Worm (Caenorhabditis elegans) whole organism, mixed stage, embryonic: ENCODE results near the gene fbxa-141.

Source experiments
- M03D4.4 ChIP-seq: sonication (generic microtip); optimal IDR thresholded peaks from 2 replicates; lab custom pipeline; 2017; ENCODE audit warnings: mild to moderate bottlenecking, missing genetic modification characterization, missing compliant biosample characterization
- bed-3 ChIP-seq: fragments of 200-800 bp; sonication (Bioruptor generic); optimal IDR thresholded peaks from 3 replicates; lab custom pipeline; 2018; ENCODE audit warnings: mild to moderate bottlenecking, missing genetic modification characterization, moderate library complexity, missing compliant biosample characterization
- blmp-1 ChIP-seq: fragments of 150-350 bp; optimal IDR thresholded peaks from 2 replicates; lab custom pipeline; 2014; ENCODE audit warnings: missing biosample characterization, missing genetic modification characterization
- ceh-39 ChIP-seq: fragments of 150-350 bp; optimal IDR thresholded peaks from 2 replicates; lab custom pipeline; 2014; ENCODE audit warnings: missing biosample characterization, missing genetic modification characterization
- ceh-43 ChIP-seq: fragments of 200-800 bp; sonication (Bioruptor generic); optimal IDR thresholded peaks from 2 replicates; lab custom pipeline; 2018; ENCODE audit warnings: mild to moderate bottlenecking, missing genetic modification characterization, moderate library complexity, missing compliant biosample characterization
- ceh-83 ChIP-seq: fragments of 200-800 bp; sonication (Bioruptor generic); optimal IDR thresholded peaks from 2 replicates; lab custom pipeline; 2018; ENCODE audit warnings: mild to moderate bottlenecking, missing genetic modification characterization, missing compliant biosample characterization
- ces-1 ChIP-seq: fragments of 150-350 bp; optimal IDR thresholded peaks from 2 replicates; lab custom pipeline; 2014; ENCODE audit warnings: missing biosample characterization, missing genetic modification reagents, missing genetic modification characterization
- cnd-1 ChIP-seq: fragments of 200-800 bp; sonication (Bioruptor generic); optimal IDR thresholded peaks from 2 replicates; lab custom pipeline; 2018; ENCODE audit warnings: mild to moderate bottlenecking, missing genetic modification characterization, missing compliant biosample characterization
- drap-1 ChIP-seq: fragments of 200-800 bp; sonication (Bioruptor generic); optimal IDR thresholded peaks from 3 replicates; lab custom pipeline; 2018; ENCODE audit warnings: mild to moderate bottlenecking, missing genetic modification characterization, missing compliant biosample characterization
- elt-1 ChIP-seq: sonication (generic microtip); optimal IDR thresholded peaks from 2 replicates; lab custom pipeline; 2017; ENCODE audit warnings: missing genetic modification characterization, mild to moderate bottlenecking, missing compliant biosample characterization, antibody characterized with exemption, moderate library complexity, borderline replicate concordance; ENCODE audit not compliant: insufficient read depth
- elt-3 ChIP-seq: fragments of 150-350 bp; optimal IDR thresholded peaks from 2 replicates; lab custom pipeline; 2014; ENCODE audit warnings: missing biosample characterization, missing genetic modification characterization
- flh-1 ChIP-seq: fragments of 200-800 bp; sonication (Bioruptor generic); optimal IDR thresholded peaks from 2 replicates; lab custom pipeline; 2018; ENCODE audit warnings: mild to moderate bottlenecking, missing genetic modification characterization, moderate library complexity, missing compliant biosample characterization
- ham-2 ChIP-seq: fragments of 200-800 bp; sonication (Bioruptor generic); optimal IDR thresholded peaks from 2 replicates; lab custom pipeline; 2018; ENCODE audit warnings: mild to moderate bottlenecking, missing genetic modification characterization, missing compliant biosample characterization
- hlh-1 ChIP-seq: fragments of 150-350 bp; optimal IDR thresholded peaks from 2 replicates; lab custom pipeline; 2014; ENCODE audit warnings: missing biosample characterization, missing genetic modification reagents, missing genetic modification characterization
- lin-13 ChIP-seq: fragments of 150-350 bp; optimal IDR thresholded peaks from 2 replicates; lab custom pipeline; 2014; ENCODE audit warnings: missing biosample characterization, missing genetic modification characterization
- lin-32 ChIP-seq: fragments of 200-800 bp; sonication (Bioruptor generic); optimal IDR thresholded peaks from 2 replicates; lab custom pipeline; 2018; ENCODE audit warnings: mild to moderate bottlenecking, missing genetic modification characterization, missing compliant biosample characterization
- lsy-2 ChIP-seq: fragments of 150-350 bp; optimal IDR thresholded peaks from 2 replicates; lab custom pipeline; 2014; ENCODE audit warnings: missing biosample characterization, missing genetic modification characterization
- mab-5 ChIP-seq: fragments of 150-350 bp; optimal IDR thresholded peaks from 2 replicates; lab custom pipeline; 2014; ENCODE audit warnings: missing biosample characterization, missing genetic modification characterization
- mep-1 ChIP-seq: fragments of 150-350 bp; optimal IDR thresholded peaks from 2 replicates; lab custom pipeline; 2017; ENCODE audit warnings: missing biosample characterization, missing genetic modification reagents, missing genetic modification characterization, inconsistent platforms
- mls-2 ChIP-seq: sonication (generic microtip); optimal IDR thresholded peaks from 2 replicates; lab custom pipeline; 2016; ENCODE audit warnings: mild to moderate bottlenecking, missing genetic modification characterization, moderate library complexity, missing compliant biosample characterization
- nhr-12 ChIP-seq: fragments of 150-350 bp; optimal IDR thresholded peaks from 2 replicates; lab custom pipeline; 2014; ENCODE audit warnings: missing biosample characterization, missing genetic modification characterization
- nhr-2 ChIP-seq: fragments of 150-350 bp; optimal IDR thresholded peaks from 2 replicates; lab custom pipeline; 2014; ENCODE audit warnings: missing biosample characterization, missing genetic modification characterization
- nhr-237 ChIP-seq: fragments of 150-350 bp; optimal IDR thresholded peaks from 2 replicates; lab custom pipeline; 2014; ENCODE audit warnings: missing biosample characterization, missing genetic modification characterization
- nhr-28 ChIP-seq: fragments of 150-350 bp; optimal IDR thresholded peaks from 2 replicates; lab custom pipeline; 2014; ENCODE audit warnings: missing biosample characterization, missing genetic modification characterization
- nhr-76 ChIP-seq: sonication (generic microtip); optimal IDR thresholded peaks from 2 replicates; lab custom pipeline; 2017; ENCODE audit warnings: missing biosample characterization, missing genetic modification characterization
- pha-4 ChIP-seq: fragments of 150-350 bp; optimal IDR thresholded peaks from 2 replicates; lab custom pipeline; 2018; ENCODE audit warnings: missing biosample characterization, missing genetic modification reagents, missing genetic modification characterization
- sem-2 ChIP-seq: fragments of 200-800 bp; sonication (Bioruptor generic); optimal IDR thresholded peaks from 2 replicates; lab custom pipeline; 2018; ENCODE audit warnings: mild to moderate bottlenecking, missing genetic modification characterization, missing compliant biosample characterization
- snpc-4 ChIP-seq: fragments of 150-350 bp; optimal IDR thresholded peaks from 2 replicates; lab custom pipeline; 2014; ENCODE audit warnings: missing biosample characterization, missing genetic modification characterization
- sptf-1 ChIP-seq: sonication (generic microtip); optimal IDR thresholded peaks from 2 replicates; lab custom pipeline; 2017; ENCODE audit warnings: mild to moderate bottlenecking, missing genetic modification characterization, moderate library complexity, missing compliant biosample characterization
- tbx-8 ChIP-seq: fragments of 200-800 bp; sonication (Bioruptor generic); optimal IDR thresholded peaks from 2 replicates; lab custom pipeline; 2018; ENCODE audit warnings: mild to moderate bottlenecking, missing genetic modification characterization, moderate library complexity, missing compliant biosample characterization
- unc-120 ChIP-seq: sonication (generic microtip); optimal IDR thresholded peaks from 2 replicates; lab custom pipeline; 2017; ENCODE audit warnings: missing genetic modification characterization, missing compliant biosample characterization; ENCODE audit not compliant: poor library complexity, severe bottlenecking
- unc-39 ChIP-seq: fragments of 150-350 bp; optimal IDR thresholded peaks from 2 replicates; lab custom pipeline; 2014; ENCODE audit warnings: missing biosample characterization, missing genetic modification characterization
- unc-62 ChIP-seq: fragments of 150-350 bp; optimal IDR thresholded peaks from 2 replicates; lab custom pipeline; 2014; ENCODE audit warnings: missing biosample characterization, missing genetic modification reagents, missing genetic modification characterization
- zip-8 ChIP-seq: fragments of 150-350 bp; optimal IDR thresholded peaks from 2 replicates; lab custom pipeline; 2014; ENCODE audit warnings: missing biosample characterization, missing genetic modification characterization
- ztf-11 ChIP-seq: fragments of 150-350 bp; optimal IDR thresholded peaks from 2 replicates; lab custom pipeline; 2014; ENCODE audit warnings: missing biosample characterization, missing genetic modification characterization

fbxa-141 gene

ce11 chrX:14512817-14513216, at the start of gene fbxa-141:
fbxa-141 (minus strand) TSS chrX:14512917.
- TF ChIP-seq tbx-8 (GFP tag; lab: Kevin White, UChicago) (no peak), nhr-237 (no peak), blmp-1 (tag; lab: Kevin White, UChicago) (no peak), unc-120 (tag; lab: Kevin White, UChicago) (no peak), elt-1 (no peak), nhr-28 (tag; lab: Kevin White, UChicago) (no peak), nhr-2 (tag; lab: Kevin White, UChicago) (no peak), pha-4 (no peak), ceh-39 (tag; lab: Kevin White, UChicago) (no peak), ham-2 (GFP tag; lab: Kevin White, UChicago) (no peak), elt-3 (tag; lab: Kevin White, UChicago) (no peak)

- no peak for TF ChIP-seq ceh-39 (tag; lab: Kevin White, UChicago)
- TF ChIP-seq mls-2 (tag; lab: Kevin White, UChicago), result no peak
- peak; percentile 11 for TF ChIP-seq unc-62
- peak; percentile 5 for TF ChIP-seq nhr-237
- no peak for TF ChIP-seq cnd-1 (tag; lab: Kevin White, UChicago)
- no peak for TF ChIP-seq flh-1
- TF ChIP-seq sem-2, result no peak
- TF ChIP-seq lsy-2 (tag; lab: Kevin White, UChicago), result peak; percentile 1
- no peak for TF ChIP-seq bed-3 (GFP tag; lab: Kevin White, UChicago)
- TF ChIP-seq unc-120 (tag; lab: Kevin White, UChicago), result peak; percentile 59
- peak; percentile 9 for TF ChIP-seq drap-1 (GFP tag; lab: Kevin White, UChicago)
- no peak for TF ChIP-seq nhr-12 (tag; lab: Kevin White, UChicago)
- peak; percentile 38 for TF ChIP-seq M03D4.4 (tag; lab: Kevin White, UChicago)
- no peak for TF ChIP-seq elt-3 (tag; lab: Kevin White, UChicago)
- TF ChIP-seq mab-5 (tag; lab: Kevin White, UChicago), result no peak
- peak; percentile 80 for TF ChIP-seq hlh-1 (tag; lab: Kevin White, UChicago)
- no peak for TF ChIP-seq lin-13 (tag; lab: Kevin White, UChicago)
- TF ChIP-seq ces-1 (GFP tag; lab: Kevin White, UChicago), result peak; percentile 64
- no peak for TF ChIP-seq zip-8
- no peak for TF ChIP-seq snpc-4
- TF ChIP-seq lin-32 (GFP tag; lab: Kevin White, UChicago), result no peak
- no peak for TF ChIP-seq mep-1 (tag; lab: Kevin White, UChicago)
Measured at ce11 chrX:14561416-14561973, 48.8 kb upstream of the fbxa-141 start.

DNA sequence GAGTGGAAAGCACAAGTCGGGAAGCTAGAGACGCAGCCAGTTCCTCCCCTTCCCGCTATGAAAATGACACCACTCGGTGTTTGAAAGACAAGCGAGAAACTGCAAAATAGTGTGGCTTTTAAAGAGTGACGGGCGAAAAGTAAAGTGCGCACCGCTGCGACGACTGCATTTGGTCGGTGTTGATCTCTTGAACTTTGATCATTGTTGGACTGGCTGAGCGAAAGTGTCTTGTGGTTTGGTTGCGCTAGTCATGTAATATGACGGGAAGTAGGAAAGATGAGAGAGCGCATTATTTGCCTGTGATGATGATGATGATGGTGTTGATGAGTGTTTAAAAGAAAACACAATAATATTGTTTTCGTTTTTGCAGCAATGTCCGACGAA, 47.6 kb upstream of the fbxa-141 start:
- no peak for TF ChIP-seq bed-3 (GFP tag; lab: Kevin White, UChicago)
- no peak for TF ChIP-seq unc-39 (tag; lab: Kevin White, UChicago)
- TF ChIP-seq ztf-11 (tag; lab: Kevin White, UChicago), result no peak
- peak; percentile 93 for TF ChIP-seq unc-62
- TF ChIP-seq nhr-76, result no peak
- TF ChIP-seq mep-1 (tag; lab: Kevin White, UChicago), result peak; percentile 45
- TF ChIP-seq ces-1 (GFP tag; lab: Kevin White, UChicago), result peak; percentile 54
- TF ChIP-seq mab-5 (tag; lab: Kevin White, UChicago), result no peak
- peak; percentile 62 for TF ChIP-seq hlh-1 (tag; lab: Kevin White, UChicago)
- TF ChIP-seq lsy-2 (tag; lab: Kevin White, UChicago), result no peak
- no peak for TF ChIP-seq zip-8
- TF ChIP-seq tbx-8 (GFP tag; lab: Kevin White, UChicago), result no peak
- peak; percentile 94 for TF ChIP-seq ham-2 (GFP tag; lab: Kevin White, UChicago)
- no peak for TF ChIP-seq mls-2 (tag; lab: Kevin White, UChicago)
- TF ChIP-seq ceh-43 (GFP tag; lab: Kevin White, UChicago), result no peak
- no peak for TF ChIP-seq M03D4.4 (tag; lab: Kevin White, UChicago)
- TF ChIP-seq sptf-1 (tag; lab: Kevin White, UChicago), result peak; percentile 30
- TF ChIP-seq drap-1 (GFP tag; lab: Kevin White, UChicago), result peak; percentile 29
- TF ChIP-seq nhr-2 (tag; lab: Kevin White, UChicago), result no peak
- TF ChIP-seq nhr-237, result peak; percentile 95
- peak; percentile 93 for TF ChIP-seq elt-3 (tag; lab: Kevin White, UChicago)
- TF ChIP-seq elt-1, result peak; percentile 56
- TF ChIP-seq flh-1, result no peak
- peak; percentile 88 for TF ChIP-seq pha-4
- TF ChIP-seq sem-2, result no peak
- no peak for TF ChIP-seq lin-13 (tag; lab: Kevin White, UChicago)
- TF ChIP-seq snpc-4, result no peak
- peak; percentile 85 for TF ChIP-seq unc-120 (tag; lab: Kevin White, UChicago)
- peak; percentile 23 for TF ChIP-seq nhr-28 (tag; lab: Kevin White, UChicago)
- peak; percentile 74 for TF ChIP-seq blmp-1 (tag; lab: Kevin White, UChicago)
- TF ChIP-seq ceh-83, result no peak
- no peak for TF ChIP-seq lin-32 (GFP tag; lab: Kevin White, UChicago)
- no peak for TF ChIP-seq nhr-12 (tag; lab: Kevin White, UChicago)
- TF ChIP-seq ceh-39 (tag; lab: Kevin White, UChicago), result no peak
- TF ChIP-seq cnd-1 (tag; lab: Kevin White, UChicago), result no peak
